Fruit fly (Drosophila melanogaster) whole organism, pupa: ENCODE data around the gene CG43054.

Source experiments
- CG12605 ChIP-seq: fragments of 200-800 bp; sonication (Bioruptor generic); IDR thresholded peaks from 2 replicates; pipeline ENCODE4 v1.3.6; 2022; ENCODE audit warnings: missing biosample characterization, missing genetic modification characterization
- CG4496 ChIP-seq: fragments of 200-800 bp; sonication (Bioruptor generic); IDR thresholded peaks from 3 replicates; pipeline ENCODE4 v1.3.6; 2022; ENCODE audit warnings: missing biosample characterization, missing genetic modification characterization
- CG8301 ChIP-seq: fragments of 200-800 bp; sonication (Bioruptor generic); optimal IDR thresholded peaks from 2 replicates; lab custom pipeline; 2018; ENCODE audit warnings: missing biosample characterization, mild to moderate bottlenecking, missing genetic modification characterization
- D1 ChIP-seq: fragments of 200-800 bp; sonication (Bioruptor generic); optimal IDR thresholded peaks from 2 replicates; lab custom pipeline; 2018; ENCODE audit warnings: missing biosample characterization, mild to moderate bottlenecking, missing genetic modification characterization, moderate library complexity
- EcR ChIP-seq: fragments of 200-800 bp; sonication (Bioruptor generic); optimal IDR thresholded peaks from 3 replicates; lab custom pipeline; 2019; ENCODE audit warnings: missing biosample characterization, missing genetic modification characterization, mild to moderate bottlenecking, moderate library complexity, missing genetic modification reagents
- Pif1A ChIP-seq: fragments of 200-800 bp; sonication (Bioruptor generic); optimal IDR thresholded peaks from 3 replicates; lab custom pipeline; 2016; ENCODE audit warnings: missing biosample characterization, missing genetic modification characterization
- fd96Ca ChIP-seq: fragments of 200-800 bp; sonication (Bioruptor generic); IDR thresholded peaks from 3 replicates; pipeline ENCODE4 v1.3.6; 2022; ENCODE audit warnings: missing biosample characterization, missing genetic modification characterization

DNA sequence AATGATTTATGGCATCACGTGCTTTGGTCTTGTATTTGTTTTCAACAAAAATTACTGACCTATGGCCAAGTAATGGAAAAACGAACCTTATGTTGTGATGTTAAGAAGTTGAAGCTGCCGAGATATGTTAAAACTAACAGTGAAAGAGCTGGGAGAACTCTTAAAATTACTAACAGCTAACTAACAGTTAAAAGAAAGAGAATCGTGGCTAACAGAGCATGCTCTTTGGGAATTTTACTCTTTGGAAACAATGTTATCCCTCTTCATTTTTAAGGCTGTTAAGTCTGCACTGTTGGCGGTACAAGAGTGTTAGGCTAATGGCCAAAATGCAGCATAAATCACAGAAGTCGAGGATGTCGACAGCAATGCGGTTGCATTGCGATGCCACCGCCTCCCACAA is 6.5 kb upstream of the CG43054 start:
- TF ChIP-seq CG4496 (GFP tag; lab: Robert Waterston, UW) = no peak
- TF ChIP-seq EcR (GFP tag; lab: Kevin White, UChicago) = no peak
- TF ChIP-seq CG12605 = no peak
- no peak for TF ChIP-seq D1
- TF ChIP-seq Pif1A (GFP tag; lab: Kevin White, UChicago) = no peak
- TF ChIP-seq fd96Ca (GFP tag; lab: Robert Waterston, UW) = no peak
- no peak for TF ChIP-seq CG8301 (tag; lab: Kevin White, UChicago)
